Fruit fly (Drosophila melanogaster) whole organism, pupa: Measurements from ENCODE around the gene CG15203.

Experiments used
- CG10348 ChIP-seq: fragments of 200-800 bp; sonication (Bioruptor generic); IDR thresholded peaks from 2 replicates; pipeline ENCODE4 v1.3.6; 2022; ENCODE audit warnings: missing biosample characterization, missing genetic modification characterization
- CG12605 ChIP-seq: fragments of 200-800 bp; sonication (Bioruptor generic); IDR thresholded peaks from 2 replicates; pipeline ENCODE4 v1.3.6; 2022; ENCODE audit warnings: missing biosample characterization, missing genetic modification characterization
- CG13204 ChIP-seq: fragments of 200-800 bp; sonication (Bioruptor generic); optimal IDR thresholded peaks from 2 replicates; lab custom pipeline; 2018; ENCODE audit warnings: missing biosample characterization, mild to moderate bottlenecking, missing genetic modification characterization, moderate library complexity
- CG14655 ChIP-seq: fragments of 200-800 bp; sonication (Bioruptor generic); optimal IDR thresholded peaks from 3 replicates; lab custom pipeline; 2017; ENCODE audit warnings: mild to moderate bottlenecking, missing biosample characterization, missing genetic modification reagents, missing genetic modification characterization
- CG15710 ChIP-seq: fragments of 200-800 bp; sonication (Bioruptor generic); optimal IDR thresholded peaks from 2 replicates; lab custom pipeline; 2018; ENCODE audit warnings: missing biosample characterization, mild to moderate bottlenecking, missing genetic modification characterization, moderate library complexity
- CG17806 ChIP-seq: fragments of 200-800 bp; sonication (Bioruptor generic); optimal IDR thresholded peaks from 2 replicates; lab custom pipeline; 2018; ENCODE audit warnings: missing biosample characterization, mild to moderate bottlenecking, missing genetic modification characterization, moderate library complexity
- CG32121 ChIP-seq: fragments of 200-800 bp; sonication (Bioruptor generic); IDR thresholded peaks from 2 replicates; pipeline ENCODE4 v1.3.6; 2022; ENCODE audit warnings: missing biosample characterization, missing genetic modification characterization
- CG34367 ChIP-seq: fragments of 200-800 bp; sonication (Bioruptor generic); optimal IDR thresholded peaks from 2 replicates; lab custom pipeline; 2018; ENCODE audit warnings: missing biosample characterization, mild to moderate bottlenecking, missing genetic modification characterization
- CG4496 ChIP-seq: fragments of 200-800 bp; sonication (Bioruptor generic); IDR thresholded peaks from 3 replicates; pipeline ENCODE4 v1.3.6; 2022; ENCODE audit warnings: missing biosample characterization, missing genetic modification characterization
- CG8159 ChIP-seq: fragments of 200-800 bp; sonication (Bioruptor generic); optimal IDR thresholded peaks from 3 replicates; lab custom pipeline; 2018; ENCODE audit warnings: missing biosample characterization, mild to moderate bottlenecking, missing genetic modification characterization, moderate library complexity
- CG8301 ChIP-seq: fragments of 200-800 bp; sonication (Bioruptor generic); optimal IDR thresholded peaks from 2 replicates; lab custom pipeline; 2018; ENCODE audit warnings: missing biosample characterization, mild to moderate bottlenecking, missing genetic modification characterization
- CG9948 ChIP-seq: fragments of 200-800 bp; sonication (Bioruptor generic); optimal IDR thresholded peaks from 2 replicates; lab custom pipeline; 2018; ENCODE audit warnings: missing biosample characterization, mild to moderate bottlenecking, missing genetic modification characterization, moderate library complexity
- D1 ChIP-seq: fragments of 200-800 bp; sonication (Bioruptor generic); optimal IDR thresholded peaks from 2 replicates; lab custom pipeline; 2018; ENCODE audit warnings: missing biosample characterization, mild to moderate bottlenecking, missing genetic modification characterization, moderate library complexity
- EcR ChIP-seq: fragments of 200-800 bp; sonication (Bioruptor generic); optimal IDR thresholded peaks from 3 replicates; lab custom pipeline; 2019; ENCODE audit warnings: missing biosample characterization, missing genetic modification characterization, mild to moderate bottlenecking, moderate library complexity, missing genetic modification reagents
- Ets98B ChIP-seq: fragments of 200-800 bp; sonication (Bioruptor generic); IDR thresholded peaks from 2 replicates; pipeline ENCODE4 v1.3.6; 2022; ENCODE audit warnings: missing biosample characterization, missing genetic modification characterization
- Pif1A ChIP-seq: fragments of 200-800 bp; sonication (Bioruptor generic); optimal IDR thresholded peaks from 3 replicates; lab custom pipeline; 2016; ENCODE audit warnings: missing biosample characterization, missing genetic modification characterization
- Pif1B ChIP-seq: fragments of 200-800 bp; sonication (Bioruptor generic); optimal IDR thresholded peaks from 3 replicates; lab custom pipeline; 2016; ENCODE audit warnings: missing biosample characterization, missing genetic modification characterization
- Snoo ChIP-seq: fragments of 200-800 bp; sonication (Bioruptor generic); optimal IDR thresholded peaks from 3 replicates; lab custom pipeline; 2017; ENCODE audit warnings: missing biosample characterization, mild to moderate bottlenecking, missing genetic modification characterization, inconsistent platforms
- fd96Ca ChIP-seq: fragments of 200-800 bp; sonication (Bioruptor generic); IDR thresholded peaks from 3 replicates; pipeline ENCODE4 v1.3.6; 2022; ENCODE audit warnings: missing biosample characterization, missing genetic modification characterization
- gl ChIP-seq: fragments of 200-800 bp; sonication (Bioruptor generic); optimal IDR thresholded peaks from 2 replicates; lab custom pipeline; 2018; ENCODE audit warnings: missing biosample characterization, mild to moderate bottlenecking, missing genetic modification characterization
- rn ChIP-seq: fragments of 200-800 bp; sonication (Bioruptor generic); IDR thresholded peaks from 2 replicates; pipeline ENCODE4 v1.3.6; 2022; ENCODE audit warnings: missing biosample characterization, missing genetic modification characterization

CG15203 gene

DNA sequence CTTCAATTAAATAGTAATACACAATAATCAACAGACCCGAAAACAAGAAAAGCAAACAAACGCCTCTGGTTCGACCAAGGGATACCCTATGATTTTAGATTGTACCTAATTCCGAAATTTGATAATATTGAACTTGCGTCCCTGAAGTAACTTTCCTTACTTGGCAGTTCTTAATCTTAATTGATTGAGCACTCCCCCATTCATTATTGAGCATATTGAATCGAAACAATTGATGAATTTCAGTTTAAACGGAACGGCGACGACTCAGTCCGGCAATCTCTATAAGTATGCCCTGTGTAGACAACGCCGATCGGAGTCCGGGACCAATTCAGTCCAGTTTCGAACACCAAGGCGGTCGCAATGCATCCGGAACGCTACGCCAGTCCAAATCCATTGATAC, at the start of gene CG15203:
Gene CG15203, plus strand, starts transcription at position 301 of the 400 bp plus-strand sequence.
- TF ChIP-seq Snoo (no peak), CG13204 (GFP tag; lab: Kevin White, UChicago) (no peak), CG14655 (GFP tag; lab: Kevin White, UChicago) (no peak), CG4496 (GFP tag; lab: Robert Waterston, UW) (no peak), CG8301 (no peak), CG9948 (no peak), Pif1A (GFP tag; lab: Kevin White, UChicago) (no peak)

DNA sequence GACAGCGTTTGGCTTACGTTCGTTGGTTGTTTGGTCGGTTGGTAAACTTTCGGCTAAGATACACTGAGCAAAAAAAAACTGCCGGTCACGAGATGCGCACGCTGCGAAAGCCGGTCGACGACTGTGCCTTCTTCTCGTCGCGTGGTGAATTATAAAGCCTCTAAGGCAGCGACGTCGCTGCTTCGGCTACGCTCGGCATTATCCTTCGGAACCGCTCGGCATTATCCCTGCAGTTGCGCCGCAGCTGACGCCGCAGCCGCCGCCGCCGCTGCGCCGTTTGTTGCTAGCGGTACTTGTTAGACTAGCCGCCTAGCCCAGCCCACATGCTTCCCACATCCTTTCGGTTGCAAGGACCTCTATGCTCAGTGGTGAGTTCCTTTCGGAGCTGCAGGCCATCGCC, 26.6 kb upstream of the CG15203 start, which contains the start of gene vex:
Gene vex, minus strand, starts transcription at position 114 of the 400 bp plus-strand sequence.
- TF ChIP-seq CG14655 (GFP tag; lab: Kevin White, UChicago) (no peak), CG12605 (GFP tag; lab: Robert Waterston, UW) (no peak), CG17806 (no peak), EcR (GFP tag; lab: Kevin White, UChicago) (no peak), CG34367 (tag; lab: Kevin White, UChicago) (no peak), CG15710 (tag; lab: Kevin White, UChicago) (no peak), CG13204 (GFP tag; lab: Kevin White, UChicago) (no peak), CG10348 (no peak), Pif1A (GFP tag; lab: Kevin White, UChicago) (no peak), Pif1B (GFP tag; lab: Kevin White, UChicago) (no peak), CG4496 (GFP tag; lab: Robert Waterston, UW) (no peak), fd96Ca (GFP tag; lab: Robert Waterston, UW) (no peak), Ets98B (GFP tag; lab: Robert Waterston, UW) (no peak), Snoo (no peak), CG32121 (GFP tag; lab: Robert Waterston, UW) (no peak), gl (tag; lab: Kevin White, UChicago) (no peak), CG9948 (no peak), rn (GFP tag; lab: Robert Waterston, UW) (no peak), CG8301 (no peak), CG8159 (tag; lab: Kevin White, UChicago) (no peak)

DNA sequence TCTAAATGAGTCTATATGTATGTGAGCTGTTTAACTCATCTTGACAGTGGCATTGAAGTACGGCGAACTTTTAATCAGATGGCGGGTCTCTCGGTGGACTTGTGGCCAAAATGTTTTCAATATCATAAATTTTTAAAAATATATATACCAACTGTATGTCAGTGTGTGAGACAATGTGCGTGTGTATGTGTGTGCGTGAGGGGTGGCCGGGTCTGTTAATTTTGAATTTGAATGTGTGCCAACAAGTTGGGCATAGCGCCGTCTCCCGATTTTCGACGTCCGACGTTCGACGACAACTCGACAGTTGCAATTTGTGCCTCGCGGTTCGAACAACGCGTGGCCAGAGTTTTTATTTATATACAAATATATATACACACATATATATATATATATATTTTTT, 21.9 kb upstream of the CG15203 start, which contains the start of gene SmydA-4:
Gene SmydA-4, plus strand, starts transcription at position 301 of the 400 bp plus-strand sequence.
- TF ChIP-seq EcR (GFP tag; lab: Kevin White, UChicago) (no peak), CG14655 (GFP tag; lab: Kevin White, UChicago) (no peak), rn (GFP tag; lab: Robert Waterston, UW) (no peak), CG32121 (GFP tag; lab: Robert Waterston, UW) (peak; percentile 15; the same call in 1 of the 2 replicates), CG4496 (GFP tag; lab: Robert Waterston, UW) (no peak), Ets98B (GFP tag; lab: Robert Waterston, UW) (no peak)

DNA sequence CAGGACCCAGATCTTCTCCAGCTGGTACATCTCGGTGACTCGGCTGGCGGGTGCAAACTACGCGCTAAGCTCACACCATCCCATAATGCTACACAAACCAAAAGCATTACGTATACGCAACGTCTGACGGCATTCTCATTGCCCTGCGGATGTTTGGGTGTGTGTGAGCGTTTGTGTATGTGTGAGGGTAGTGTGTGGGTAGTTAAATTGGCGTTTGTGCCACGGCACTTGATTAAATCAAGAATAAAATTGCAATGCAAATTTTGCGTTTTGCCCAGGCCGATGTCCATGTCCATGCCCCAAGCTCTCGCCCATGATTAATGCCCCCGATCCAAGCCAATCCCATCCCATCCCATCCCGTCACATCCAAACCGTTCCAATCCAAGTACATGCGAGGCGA, 12.9 kb upstream of the CG15203 start, which contains the start of gene CG1552:
Gene CG1552, minus strand, starts transcription at position 101 of the 400 bp plus-strand sequence.
- TF ChIP-seq fd96Ca (GFP tag; lab: Robert Waterston, UW) (no peak), CG8159 (tag; lab: Kevin White, UChicago) (no peak), CG13204 (GFP tag; lab: Kevin White, UChicago) (no peak), CG4496 (GFP tag; lab: Robert Waterston, UW) (no peak), CG8301 (no peak), D1 (tag; lab: Kevin White, UChicago) (no peak), Pif1A (GFP tag; lab: Kevin White, UChicago) (no peak), CG15710 (tag; lab: Kevin White, UChicago) (no peak), rn (GFP tag; lab: Robert Waterston, UW) (no peak), Ets98B (GFP tag; lab: Robert Waterston, UW) (no peak), EcR (GFP tag; lab: Kevin White, UChicago) (no peak), CG32121 (GFP tag; lab: Robert Waterston, UW) (no peak)

DNA sequence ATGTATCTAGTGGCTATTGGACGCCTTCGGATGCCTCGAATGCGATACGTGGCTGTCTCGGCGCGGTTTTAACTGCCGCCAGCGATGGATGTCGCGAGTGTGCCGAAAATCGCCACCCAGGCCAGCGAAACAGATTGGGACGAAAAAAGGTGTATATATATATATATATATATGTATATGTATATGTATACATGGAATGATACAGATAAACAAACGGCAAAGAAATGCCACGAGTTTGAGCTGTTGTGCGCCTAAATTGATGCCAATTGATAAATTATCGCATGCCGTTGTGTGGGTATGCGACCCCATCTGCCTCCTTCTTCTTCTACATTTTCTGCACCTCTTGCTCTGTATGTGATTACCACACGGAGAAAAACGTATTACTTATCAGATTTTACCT, 6.8 kb upstream of the CG15203 start, which contains the start of gene CG1545:
Gene CG1545, minus strand, starts transcription at position 101 of the 400 bp plus-strand sequence.
- TF ChIP-seq CG34367 (tag; lab: Kevin White, UChicago) (no peak), gl (tag; lab: Kevin White, UChicago) (no peak), CG17806 (no peak), CG9948 (no peak), CG10348 (no peak), CG15710 (tag; lab: Kevin White, UChicago) (no peak), CG12605 (GFP tag; lab: Robert Waterston, UW) (no peak), CG8159 (tag; lab: Kevin White, UChicago) (no peak), Pif1A (GFP tag; lab: Kevin White, UChicago) (no peak), CG8301 (no peak), D1 (tag; lab: Kevin White, UChicago) (no peak), CG32121 (GFP tag; lab: Robert Waterston, UW) (no peak)
- TF ChIP-seq, all 21 proteins: peak for 0

DNA sequence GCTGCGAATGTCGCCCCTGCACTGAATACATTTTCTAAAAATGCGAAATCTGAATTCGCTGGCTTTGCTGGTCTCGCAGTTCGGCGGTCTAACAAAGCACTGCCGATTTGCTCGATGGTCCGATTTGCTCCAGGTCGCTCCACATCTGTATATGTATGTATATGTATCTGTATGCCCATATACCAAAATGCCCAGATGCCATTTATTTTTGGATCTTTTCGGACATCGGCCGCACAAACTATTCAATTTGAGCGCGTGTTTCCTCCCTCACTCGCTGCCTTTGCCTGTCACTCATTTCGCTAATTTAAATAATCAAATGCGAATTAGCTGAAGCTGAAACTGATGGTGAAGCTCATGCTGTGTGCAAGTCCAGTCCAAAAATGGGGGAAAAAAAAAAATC, 3.3 kb upstream of the CG15203 start, which contains the start of gene CG1537:
Gene CG1537, minus strand, starts transcription at position 101 of the 400 bp plus-strand sequence.
- TF ChIP-seq Pif1A (GFP tag; lab: Kevin White, UChicago) (no peak), EcR (GFP tag; lab: Kevin White, UChicago) (no peak), CG17806 (no peak), fd96Ca (GFP tag; lab: Robert Waterston, UW) (no peak), rn (GFP tag; lab: Robert Waterston, UW) (no peak), CG9948 (no peak), CG10348 (no peak), CG4496 (GFP tag; lab: Robert Waterston, UW) (no peak), CG13204 (GFP tag; lab: Kevin White, UChicago) (no peak), CG12605 (GFP tag; lab: Robert Waterston, UW) (no peak), Pif1B (GFP tag; lab: Kevin White, UChicago) (no peak), gl (tag; lab: Kevin White, UChicago) (no peak), D1 (tag; lab: Kevin White, UChicago) (no peak), CG14655 (GFP tag; lab: Kevin White, UChicago) (no peak)
- TF ChIP-seq, all 21 proteins: peak for 0
